Fruit fly (Drosophila melanogaster) whole organism, embryonic: Measurements from ENCODE around the gene RpL8.

Experiments used
- CG10654 ChIP-seq: fragments of 200-800 bp; sonication (Bioruptor generic); optimal IDR thresholded peaks from 2 replicates; lab custom pipeline; 2016; ENCODE audit warnings: missing biosample characterization, missing genetic modification characterization
- CG18599 ChIP-seq: fragments of 200-800 bp; sonication (Bioruptor generic); optimal IDR thresholded peaks from 3 replicates; lab custom pipeline; 2017; ENCODE audit warnings: missing biosample characterization, missing genetic modification characterization, mild to moderate bottlenecking, moderate library complexity, missing genetic modification reagents
- CG2199 ChIP-seq: fragments of 200-800 bp; sonication (Bioruptor generic); IDR thresholded peaks from 3 replicates; pipeline ENCODE4 v1.3.6; 2022; ENCODE audit warnings: missing biosample characterization, missing genetic modification characterization
- CG9609 ChIP-seq: fragments of 200-800 bp; sonication (Bioruptor generic); optimal IDR thresholded peaks from 3 replicates; lab custom pipeline; 2016; ENCODE audit warnings: missing biosample characterization, missing genetic modification characterization
- nmo ChIP-seq: fragments of 200-800 bp; sonication (Bioruptor generic); optimal IDR thresholded peaks from 2 replicates; lab custom pipeline; 2018; ENCODE audit warnings: missing biosample characterization, mild to moderate bottlenecking, missing genetic modification characterization, moderate library complexity
- phol ChIP-seq: fragments of 200-800 bp; sonication (Bioruptor generic); optimal IDR thresholded peaks from 3 replicates; lab custom pipeline; 2018; ENCODE audit warnings: missing biosample characterization, mild to moderate bottlenecking, missing genetic modification characterization, moderate library complexity
- tgo ChIP-seq: fragments of 200-800 bp; sonication (Bioruptor generic); IDR thresholded peaks from 3 replicates; pipeline ENCODE4 v1.3.6; 2022; ENCODE audit warnings: missing biosample characterization, missing genetic modification characterization

The RpL8 gene

DNA sequence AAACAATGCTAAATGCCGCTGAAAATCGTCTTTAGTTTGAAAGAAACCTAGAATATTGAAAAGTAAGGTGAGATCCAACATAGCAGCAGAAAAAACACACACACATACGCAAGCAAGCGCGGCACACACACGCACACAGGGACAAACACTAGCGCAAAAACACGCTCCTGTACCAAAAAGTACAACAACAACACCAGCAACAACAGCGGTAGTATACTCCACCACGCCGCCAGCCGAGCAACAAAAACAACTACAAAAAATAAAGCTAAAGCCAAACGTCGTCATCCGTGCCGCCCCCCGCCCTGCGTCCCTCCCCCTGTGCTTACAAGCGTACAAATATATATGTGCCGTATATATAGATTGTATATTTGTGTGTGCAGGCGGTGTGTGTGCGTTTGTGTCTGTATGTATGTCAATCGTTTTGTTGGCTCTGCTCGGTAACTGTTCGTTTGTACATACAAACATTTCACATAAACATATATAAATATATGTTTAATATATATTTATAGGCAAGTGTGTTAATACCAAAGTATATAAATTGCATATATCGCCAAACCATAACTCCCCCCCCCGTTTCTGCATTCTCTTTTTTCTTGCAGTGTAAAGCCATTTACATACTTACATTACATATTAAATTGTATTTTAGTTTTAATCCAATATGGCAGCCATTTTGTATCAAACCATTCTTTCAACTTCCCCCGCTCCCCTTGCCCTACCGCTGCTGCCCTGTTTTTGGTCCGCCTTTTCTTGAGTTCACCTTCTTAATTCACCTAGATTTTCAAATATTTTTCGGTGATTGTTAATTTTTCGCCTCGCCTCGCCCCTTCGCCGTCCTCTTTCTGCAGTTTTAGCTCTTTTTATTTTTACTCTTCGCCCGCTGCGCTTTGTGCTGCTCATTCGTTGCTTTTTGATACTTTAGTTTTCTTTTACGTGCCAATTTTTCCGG is 49.0 kb downstream of the RpL8 start (continued):
- TF ChIP-seq CG2199 (GFP tag; lab: Robert Waterston, UW), result no peak
- peak; percentile 6 for TF ChIP-seq nmo (GFP tag; lab: Kevin White, UChicago)
- TF ChIP-seq tgo, result 0 out of 3 replicates have a peak, but pooled peaks have one; percentile 21
- TF ChIP-seq CG18599 (GFP tag; lab: Kevin White, UChicago), result peak; percentile 35
- peak; percentile 73 for TF ChIP-seq phol
- TF ChIP-seq CG10654 (GFP tag; lab: Kevin White, UChicago), result peak; percentile 16
- no peak for TF ChIP-seq CG9609
